Worm (Caenorhabditis elegans): ENCODE data around the gene mboa-2.

mboa-2 gene

ce11 chrV:11124922-11125321 lies 2.6 kb upstream of the mboa-2 start, which contains the start of gene C06H2.2:
Gene C06H2.2, plus strand, starts transcription at chrV:11125222.
- no peak for TF ChIP-seq egl-43 (GFP tag; IDR thresholded peaks at IDR 0.05)
- TF ChIP-seq T20F7.1 (GFP tag; optimal IDR thresholded peaks at IDR 0.05), result peak; percentile 48
- no peak for TF ChIP-seq mdl-1 (tag; optimal IDR thresholded peaks at IDR 0.05)
- TF ChIP-seq F49E8.2 (tag; optimal IDR thresholded peaks at IDR 0.05; ENCODE audit: borderline replicate concordance), result no peak

ce11 chrV:11123817-11124337 lies 1.6 kb upstream of the mboa-2 start, which contains the start of the genes atp-5 and lmtr-3:
Gene atp-5, minus strand, starts transcription at chrV:11123867.
Gene lmtr-3, plus strand, starts transcription at chrV:11124186.
- TF ChIP-seq ceh-20 (GFP tag; IDR thresholded peaks at IDR 0.05) (no peak), cey-2 (tag; optimal IDR thresholded peaks at IDR 0.05; ENCODE audit: borderline replicate concordance, insufficient read depth) (no peak), ZK337.2 (GFP tag; IDR thresholded peaks at IDR 0.05) (peak; percentile 86; the same call in 1 of the 2 replicates), vab-7 (GFP tag; IDR thresholded peaks at IDR 0.05) (no peak; the same call in none of the 2 replicates), F37D6.2 (tag; optimal IDR thresholded peaks at IDR 0.05) (no peak), saeg-2 (GFP tag; IDR thresholded peaks at IDR 0.05) (no peak), arid-1 (GFP tag; conservative IDR thresholded peaks at IDR 0.05) (no peak; the same call in 1 of the 2 replicates), unc-130 (GFP tag; optimal IDR thresholded peaks at IDR 0.05) (peak; percentile 96), fos-1 (tag; optimal IDR thresholded peaks at IDR 0.05) (no peak), mdl-1 (tag; optimal IDR thresholded peaks at IDR 0.05) (peak in 1 of 2 experiments; percentile 48), mxl-3 (GFP tag; optimal IDR thresholded peaks at IDR 0.05) (peak; percentile 76), rbr-2 (tag; optimal IDR thresholded peaks at IDR 0.05) (peak; percentile 57), tra-1 (GFP tag; IDR thresholded peaks at IDR 0.05) (peak; percentile 65; the same call in 1 of the 2 replicates), ceh-44 (GFP tag; IDR thresholded peaks at IDR 0.05) (peak; percentile 85), sdz-12 (GFP tag; optimal IDR thresholded peaks at IDR 0.05) (no peak), madf-9 (GFP tag; conservative IDR thresholded peaks at IDR 0.05) (no peak; the same call in 1 of the 2 replicates), lin-39 (tag; optimal IDR thresholded peaks at IDR 0.05) (no peak), zfp-3 (GFP tag; conservative IDR thresholded peaks at IDR 0.05) (0 out of 2 replicates have a peak, but pooled peaks have one; percentile 12), daf-12 (tag; optimal IDR thresholded peaks at IDR 0.05) (no peak), daf-16 (GFP tag; optimal IDR thresholded peaks at IDR 0.05) (no peak), daf-16 (tag; optimal IDR thresholded peaks at IDR 0.05) (peak; percentile 47), duxl-1 (tag; optimal IDR thresholded peaks at IDR 0.05; ENCODE audit: poor library complexity) (peak; percentile 31), ctbp-1 (GFP tag; IDR thresholded peaks at IDR 0.05) (peak; percentile 20; the same call in 1 of the 2 replicates), Y48G9A.11 (GFP tag; IDR thresholded peaks at IDR 0.05) (peak; percentile 43; the same call in 1 of the 2 replicates), nhr-10 (tag; optimal IDR thresholded peaks at IDR 0.05) (no peak), nhr-76 (tag; optimal IDR thresholded peaks at IDR 0.05) (no peak), nhr-25 (tag; optimal IDR thresholded peaks at IDR 0.05; ENCODE audit: borderline replicate concordance, insufficient read depth) (peak; percentile 52), dve-1 (tag; optimal IDR thresholded peaks at IDR 0.05; ENCODE audit: insufficient read depth) (peak; percentile 68), ceh-32 (tag; optimal IDR thresholded peaks at IDR 0.05; ENCODE audit: poor library complexity) (no peak), daf-19 (GFP tag; conservative IDR thresholded peaks at IDR 0.05) (no peak), T26A8.4 (GFP tag; IDR thresholded peaks at IDR 0.05) (peak; percentile 32; the same call in 1 of the 2 replicates), ztf-11 (tag; optimal IDR thresholded peaks at IDR 0.05) (no peak), zip-11 (GFP tag; IDR thresholded peaks at IDR 0.05) (no peak), skn-1 (tag; optimal IDR thresholded peaks at IDR 0.05) (no peak), aly-2 (tag; optimal IDR thresholded peaks at IDR 0.05) (no peak), dmd-9 (GFP tag; IDR thresholded peaks at IDR 0.05) (peak; percentile 78), D1046.2 (GFP tag; IDR thresholded peaks at IDR 0.05) (no peak), nhr-42 (GFP tag; IDR thresholded peaks at IDR 0.05) (peak; percentile 62; the same call in 1 of the 2 replicates), daf-8 (GFP tag; IDR thresholded peaks at IDR 0.05) (no peak), Y5F2A.4 (GFP tag; optimal IDR thresholded peaks at IDR 0.05) (no peak), pqm-1 (tag; optimal IDR thresholded peaks at IDR 0.05) (no peak), F44E2.7 (GFP tag; IDR thresholded peaks at IDR 0.05) (no peak), snpc-1.2 (GFP tag; IDR thresholded peaks at IDR 0.05) (no peak), mxl-2 (GFP tag; conservative IDR thresholded peaks at IDR 0.05) (no peak)
